Worm (Caenorhabditis elegans): ENCODE data around the gene cyp-25A2.

The cyp-25A2 gene

ce11 chrIII:3873424-3873823 lies 38.4 kb downstream of the cyp-25A2 start (continued):
- TF ChIP-seq nhr-71 (tag; optimal IDR thresholded peaks at IDR 0.05) = peak; percentile 26
- TF ChIP-seq xbp-1 (tag; optimal IDR thresholded peaks at IDR 0.05) = no peak

- TF ChIP-seq blmp-1 (tag; optimal IDR thresholded peaks at IDR 0.05) (peak; percentile 14), C34B4.2 (tag; optimal IDR thresholded peaks at IDR 0.05) (no peak), unc-86 (tag; optimal IDR thresholded peaks at IDR 0.05) (no peak)
These were observed 39.5 kb downstream of the cyp-25A2 start for ce11 chrIII:3874492-3874891.

- TF ChIP-seq lin-35 (GFP tag; optimal IDR thresholded peaks at IDR 0.05) (peak in 1 of 2 experiments; percentile 34), nhr-237 (tag; optimal IDR thresholded peaks at IDR 0.05) (no peak), ceh-88 (GFP tag; IDR thresholded peaks at IDR 0.05) (no peak), pax-3 (tag; optimal IDR thresholded peaks at IDR 0.05) (no peak), sup-37 (GFP tag; optimal IDR thresholded peaks at IDR 0.05) (no peak), nhr-11 (tag; optimal IDR thresholded peaks at IDR 0.05) (no peak), elt-2 (tag; optimal IDR thresholded peaks at IDR 0.05) (peak; percentile 8), C04F5.9 (tag; optimal IDR thresholded peaks at IDR 0.05) (no peak), egl-13 (tag; optimal IDR thresholded peaks at IDR 0.05) (no peak)
These were observed 39.9 kb downstream of the cyp-25A2 start for ce11 chrIII:3874895-3875294.

DNA sequence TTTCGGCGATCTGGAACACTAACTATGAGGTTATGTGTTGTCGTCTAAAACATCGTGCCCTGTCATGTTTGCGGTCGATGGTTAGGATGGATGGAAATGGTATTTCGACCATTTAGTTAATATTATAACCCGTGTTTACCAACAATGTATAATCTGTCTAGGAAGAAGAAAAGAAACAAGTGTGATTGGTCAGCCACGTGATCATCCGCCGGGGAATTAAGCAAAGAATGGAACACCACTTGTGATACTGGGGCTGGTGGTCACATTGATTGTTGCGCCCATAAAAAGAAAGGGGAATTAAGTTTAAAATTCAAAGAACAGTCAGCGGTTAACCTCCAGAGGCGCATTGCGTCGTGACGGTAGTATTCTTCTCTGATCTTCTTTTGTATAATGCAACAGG lies 40.6 kb downstream of the cyp-25A2 start:
- no peak for TF ChIP-seq zag-1 (tag; optimal IDR thresholded peaks at IDR 0.05)
- no peak for TF ChIP-seq tlp-1 (tag; optimal IDR thresholded peaks at IDR 0.05)
- no peak for TF ChIP-seq zip-4 (GFP tag; optimal IDR thresholded peaks at IDR 0.05)
- TF ChIP-seq ceh-8 (GFP tag; optimal IDR thresholded peaks at IDR 0.05) = no peak
- TF ChIP-seq grh-1 (GFP tag; IDR thresholded peaks at IDR 0.05) = no peak
- TF ChIP-seq mdl-1 (tag; optimal IDR thresholded peaks at IDR 0.05) = peak in 1 of 2 experiments; percentile 68
- TF ChIP-seq efl-1 (optimal IDR thresholded peaks at IDR 0.05) = no peak
- TF ChIP-seq efl-1 (GFP tag; optimal IDR thresholded peaks at IDR 0.05 in 1 of 2) = peak in 1 of 2 experiments; percentile 85
- TF ChIP-seq ceh-88 (GFP tag; IDR thresholded peaks at IDR 0.05) = no peak
- TF ChIP-seq hpl-2 (GFP tag; optimal IDR thresholded peaks at IDR 0.05) = no peak
- no peak for TF ChIP-seq nhr-76 (tag; optimal IDR thresholded peaks at IDR 0.05)
- TF ChIP-seq vab-15 (tag; optimal IDR thresholded peaks at IDR 0.05) = no peak
- TF ChIP-seq Y116A8C.19 (tag; optimal IDR thresholded peaks at IDR 0.05; ENCODE audit: borderline replicate concordance) = no peak
- TF ChIP-seq snpc-4 (tag; optimal IDR thresholded peaks at IDR 0.05) = no peak
- TF ChIP-seq blmp-1 (tag; optimal IDR thresholded peaks at IDR 0.05) = peak; percentile 75
- TF ChIP-seq lsy-2 (tag; optimal IDR thresholded peaks at IDR 0.05) = no peak
- TF ChIP-seq nhr-90 (tag; optimal IDR thresholded peaks at IDR 0.05; ENCODE audit: poor library complexity) = no peak
- TF ChIP-seq lin-13 (GFP tag; optimal IDR thresholded peaks at IDR 0.05) = no peak
- TF ChIP-seq hlh-17 (GFP tag; optimal IDR thresholded peaks at IDR 0.05; ENCODE audit: borderline replicate concordance) = no peak
- TF ChIP-seq lir-3 (tag; optimal IDR thresholded peaks at IDR 0.05; ENCODE audit: poor library complexity) = no peak
- no peak for TF ChIP-seq lin-39 (tag; optimal IDR thresholded peaks at IDR 0.05)
- TF ChIP-seq skn-1 (tag; optimal IDR thresholded peaks at IDR 0.05) = no peak
- TF ChIP-seq isw-1 (GFP tag; IDR thresholded peaks at IDR 0.05) = no peak
- no peak for TF ChIP-seq ama-1 (optimal IDR thresholded peaks at IDR 0.05)
- TF ChIP-seq mep-1 (tag; optimal IDR thresholded peaks at IDR 0.05) = peak; percentile 61
- peak in 2 of 6 experiments; percentile 48 to 94 for TF ChIP-seq elt-3 (tag; optimal IDR thresholded peaks at IDR 0.05)
- no peak for TF ChIP-seq unc-30 (tag; optimal IDR thresholded peaks at IDR 0.05)
- TF ChIP-seq lin-35 (GFP tag; optimal IDR thresholded peaks at IDR 0.05) = peak in 1 of 2 experiments; percentile 80
- no peak for TF ChIP-seq C04F5.9 (tag; optimal IDR thresholded peaks at IDR 0.05)
- no peak for TF ChIP-seq fkh-4 (tag; optimal IDR thresholded peaks at IDR 0.05; ENCODE audit: borderline replicate concordance)
- no peak for TF ChIP-seq ztf-4 (tag; optimal IDR thresholded peaks at IDR 0.05)
- TF ChIP-seq nhr-77 (tag; optimal IDR thresholded peaks at IDR 0.05) = no peak
- no peak for TF ChIP-seq F16B12.6 (tag; optimal IDR thresholded peaks at IDR 0.05)
- TF ChIP-seq efl-3 (GFP tag; optimal IDR thresholded peaks at IDR 0.05) = no peak
- no peak for TF ChIP-seq nhr-237 (tag; optimal IDR thresholded peaks at IDR 0.05)
- peak; percentile 90 for TF ChIP-seq nhr-85 (tag)
- TF ChIP-seq nhr-20 (tag; optimal IDR thresholded peaks at IDR 0.05) = peak; percentile 79
- TF ChIP-seq sptf-1 (tag; optimal IDR thresholded peaks at IDR 0.05) = no peak
- TF ChIP-seq xbp-1 (tag; optimal IDR thresholded peaks at IDR 0.05) = no peak
- TF ChIP-seq fos-1 (tag; optimal IDR thresholded peaks at IDR 0.05) = no peak
- TF ChIP-seq unc-86 (tag; optimal IDR thresholded peaks at IDR 0.05) = no peak
